Worm (Caenorhabditis elegans) whole organism, young adult: ENCODE measurements around the gene clec-175.
A peak's percentile ranks its signal among the peaks of the same experiment; 100 is the strongest.

ENCODE experiments used
- B0019.2 ChIP-seq: fragments of 200-800 bp; sonication (Bioruptor generic); conservative IDR thresholded peaks from 2 replicates; pipeline ENCODE4 v1.3.6; 2022; ENCODE audit warnings: missing genetic modification reagents, missing genetic modification characterization, missing compliant biosample characterization
- C06A6.2 ChIP-seq: fragments of 200-800 bp; sonication (Bioruptor generic); conservative IDR thresholded peaks from 2 replicates; pipeline ENCODE4 v1.3.6; 2022; ENCODE audit warnings: missing genetic modification characterization, missing compliant biosample characterization
- F10E7.11 ChIP-seq: sonication (generic microtip); optimal IDR thresholded peaks from 2 replicates; lab custom pipeline; 2017; ENCODE audit warnings: mild to moderate bottlenecking, missing genetic modification characterization, moderate library complexity, missing compliant biosample characterization
- F23B12.7 ChIP-seq: sonication (generic microtip); optimal IDR thresholded peaks from 2 replicates; lab custom pipeline; 2017; ENCODE audit warnings: missing genetic modification characterization, mild to moderate bottlenecking, missing compliant biosample characterization, antibody characterized with exemption, moderate library complexity; ENCODE audit not compliant: insufficient read depth
- F49E8.2 ChIP-seq: sonication (generic microtip); optimal IDR thresholded peaks from 3 replicates; lab custom pipeline; 2017; ENCODE audit warnings: missing genetic modification characterization, mild to moderate bottlenecking, missing compliant biosample characterization, antibody characterized with exemption, moderate library complexity; ENCODE audit not compliant: insufficient read depth
- F52B5.7 ChIP-seq: sonication (generic microtip); optimal IDR thresholded peaks from 2 replicates; lab custom pipeline; 2016; ENCODE audit warnings: mild to moderate bottlenecking, missing genetic modification characterization, missing compliant biosample characterization
- F57C9.4 ChIP-seq: sonication (generic microtip); optimal IDR thresholded peaks from 2 replicates; lab custom pipeline; 2017; ENCODE audit warnings: mild to moderate bottlenecking, missing genetic modification characterization, missing compliant biosample characterization
- K11D2.4 ChIP-seq: fragments of 200-800 bp; sonication (Bioruptor generic); IDR thresholded peaks from 2 replicates; pipeline ENCODE4 v1.3.6; 2022; ENCODE audit warnings: missing genetic modification reagents, missing genetic modification characterization, missing compliant biosample characterization
- K12H6.12 ChIP-seq: fragments of 200-800 bp; sonication (Bioruptor generic); optimal IDR thresholded peaks from 2 replicates; lab custom pipeline; 2018; ENCODE audit warnings: mild to moderate bottlenecking, missing genetic modification characterization, missing compliant biosample characterization
- Y67H2A.10 ChIP-seq: fragments of 200-800 bp; sonication (Bioruptor generic); conservative IDR thresholded peaks from 2 replicates; pipeline ENCODE4 v1.3.6; 2022; ENCODE audit warnings: missing genetic modification reagents, missing genetic modification characterization, missing compliant biosample characterization
- Y79H2A.3 ChIP-seq: fragments of 200-800 bp; sonication (Bioruptor generic); conservative IDR thresholded peaks from 2 replicates; pipeline ENCODE4 v1.3.6; 2022; ENCODE audit warnings: missing genetic modification reagents, missing genetic modification characterization, missing compliant biosample characterization
- ZK185.1 ChIP-seq: sonication (generic microtip); optimal IDR thresholded peaks from 2 replicates; lab custom pipeline; 2016; ENCODE audit warnings: mild to moderate bottlenecking, missing genetic modification characterization, missing compliant biosample characterization; ENCODE audit not compliant: poor library complexity, severe bottlenecking
- akir-1 ChIP-seq: fragments of 200-800 bp; sonication (Bioruptor generic); optimal IDR thresholded peaks from 2 replicates; lab custom pipeline; 2018; ENCODE audit warnings: mild to moderate bottlenecking, missing genetic modification characterization, moderate library complexity, missing compliant biosample characterization
- ama-1 ChIP-seq, 3 experiments: fragments of 150-350 bp in 1 of 3; sonication (generic microtip) in 2 of 3; optimal IDR thresholded peaks; 2 replicates each; lab custom pipeline; 2014 to 2018; ENCODE audit warnings: missing biosample characterization in 2 of 3, missing genetic modification characterization in 2 of 3, missing genetic modification reagents in 2 of 3
- attf-3 ChIP-seq: fragments of 200-800 bp; sonication (Bioruptor generic); conservative IDR thresholded peaks from 2 replicates; pipeline ENCODE4 v1.3.6; 2022; ENCODE audit warnings: missing genetic modification reagents, missing genetic modification characterization, missing compliant biosample characterization
- bed-1 ChIP-seq: fragments of 200-800 bp; sonication (Bioruptor generic); IDR thresholded peaks from 2 replicates; pipeline ENCODE4 v1.3.6; 2022; ENCODE audit warnings: missing genetic modification reagents, missing genetic modification characterization, missing compliant biosample characterization
- cebp-1 ChIP-seq, 2 experiments: fragments of 200-800 bp in 1 of 2; sonication (Bioruptor generic) in 1 of 2; sonication (generic microtip) in 1 of 2; IDR thresholded peaks in 1 of 2; optimal IDR thresholded peaks in 1 of 2; 2 replicates each; pipeline versions ENCODE4 v1.3.6 to Lab custom; 2017 to 2022; ENCODE audit warnings: missing compliant biosample characterization in 2 of 2, missing genetic modification characterization in 2 of 2, mild to moderate bottlenecking in 1 of 2, missing genetic modification reagents in 1 of 2, moderate library complexity in 1 of 2
- ceh-40 ChIP-seq: fragments of 200-800 bp; sonication (Bioruptor generic); IDR thresholded peaks from 2 replicates; pipeline ENCODE4 v1.3.6; 2022; ENCODE audit warnings: missing genetic modification characterization, missing compliant biosample characterization
- ceh-91 ChIP-seq: fragments of 200-800 bp; sonication (Bioruptor generic); IDR thresholded peaks from 2 replicates; pipeline ENCODE4 v1.3.6; 2022; ENCODE audit warnings: missing genetic modification reagents, missing genetic modification characterization, missing compliant biosample characterization
- dox-1 ChIP-seq: fragments of 200-800 bp; sonication (Bioruptor generic); IDR thresholded peaks from 2 replicates; pipeline ENCODE4 v1.3.6; 2022; ENCODE audit warnings: missing genetic modification reagents, missing genetic modification characterization, missing compliant biosample characterization
- dpl-1 ChIP-seq: fragments of 150-350 bp; optimal IDR thresholded peaks from 2 replicates; lab custom pipeline; 2014; ENCODE audit warnings: missing biosample characterization, missing genetic modification reagents, missing genetic modification characterization
- ets-4 ChIP-seq: fragments of 200-800 bp; sonication (Bioruptor generic); optimal IDR thresholded peaks from 2 replicates; lab custom pipeline; 2018; ENCODE audit warnings: mild to moderate bottlenecking, missing genetic modification characterization, missing compliant biosample characterization
- hlh-12 ChIP-seq: sonication (generic microtip); optimal IDR thresholded peaks from 2 replicates; lab custom pipeline; 2016; ENCODE audit warnings: missing genetic modification characterization, missing compliant biosample characterization
- hmg-1.2 ChIP-seq: fragments of 200-800 bp; sonication (Bioruptor generic); IDR thresholded peaks from 2 replicates; pipeline ENCODE4 v1.3.6; 2022; ENCODE audit warnings: missing genetic modification reagents, missing genetic modification characterization, missing compliant biosample characterization
- hsf-1 ChIP-seq: fragments of 200-800 bp; sonication (Bioruptor generic); IDR thresholded peaks from 2 replicates; pipeline ENCODE4 v1.3.6; 2022; ENCODE audit warnings: missing genetic modification reagents, missing genetic modification characterization, missing compliant biosample characterization
- let-526 ChIP-seq: fragments of 200-800 bp; sonication (Bioruptor generic); IDR thresholded peaks from 2 replicates; pipeline ENCODE4 v1.3.6; 2022; ENCODE audit warnings: missing genetic modification reagents, missing genetic modification characterization, missing compliant biosample characterization
- lin-35 ChIP-seq, 3 experiments: fragments of 150-350 bp in 2 of 3; sonication (generic microtip) in 1 of 3; optimal IDR thresholded peaks; 2 replicates each; lab custom pipeline; 2014 to 2018; ENCODE audit warnings: missing biosample characterization in 3 of 3, missing genetic modification characterization in 3 of 3, missing genetic modification reagents in 3 of 3
- lin-40 ChIP-seq: sonication (generic microtip); optimal IDR thresholded peaks from 2 replicates; lab custom pipeline; 2016; ENCODE audit warnings: missing genetic modification characterization, mild to moderate bottlenecking, missing compliant biosample characterization, missing genotype, missing genetic modification reagents
- lir-1 ChIP-seq: fragments of 200-800 bp; sonication (Bioruptor generic); conservative IDR thresholded peaks from 2 replicates; pipeline ENCODE4 v1.3.6; 2022; ENCODE audit warnings: missing genetic modification reagents, missing genetic modification characterization, missing compliant biosample characterization
- madf-8 ChIP-seq: fragments of 200-800 bp; sonication (Bioruptor generic); conservative IDR thresholded peaks from 2 replicates; pipeline ENCODE4 v1.3.6; 2022; ENCODE audit warnings: missing genetic modification reagents, missing genetic modification characterization, missing compliant biosample characterization
- mxl-1 ChIP-seq: sonication (generic microtip); optimal IDR thresholded peaks from 2 replicates; lab custom pipeline; 2016; ENCODE audit warnings: missing genetic modification characterization, missing compliant biosample characterization
- nhr-80 ChIP-seq: sonication (generic microtip); optimal IDR thresholded peaks from 2 replicates; lab custom pipeline; 2016; ENCODE audit warnings: missing genetic modification characterization, missing compliant biosample characterization
- nhr-90 ChIP-seq: sonication (generic microtip); optimal IDR thresholded peaks from 2 replicates; lab custom pipeline; 2016; ENCODE audit warnings: missing genotype, mild to moderate bottlenecking, missing genetic modification characterization, missing compliant biosample characterization
- pha-4 ChIP-seq: fragments of 150-350 bp; sonication (generic microtip); optimal IDR thresholded peaks from 2 replicates; lab custom pipeline; 2014; ENCODE audit warnings: missing biosample characterization, missing genetic modification reagents, missing genetic modification characterization
- rcor-1 ChIP-seq: fragments of 200-800 bp; sonication (Bioruptor generic); IDR thresholded peaks from 2 replicates; pipeline ENCODE4 v1.3.6; 2022; ENCODE audit warnings: missing genetic modification reagents, missing genetic modification characterization, missing compliant biosample characterization
- rec-8 ChIP-seq, 2 experiments: sonication (generic microtip); optimal IDR thresholded peaks; 2 replicates each; lab custom pipeline; 2016; ENCODE audit warnings: mild to moderate bottlenecking in 2 of 2, missing genetic modification characterization in 2 of 2, missing genetic modification reagents in 2 of 2, missing genotype in 2 of 2, missing biosample characterization in 1 of 2, missing compliant biosample characterization in 1 of 2, moderate library complexity in 1 of 2
- sdz-38 ChIP-seq: sonication (generic microtip); optimal IDR thresholded peaks from 2 replicates; lab custom pipeline; 2016; ENCODE audit warnings: missing genotype, missing genetic modification characterization, missing compliant biosample characterization
- sea-2 ChIP-seq: fragments of 200-800 bp; sonication (Bioruptor generic); IDR thresholded peaks from 2 replicates; pipeline ENCODE4 v1.3.6; 2022; ENCODE audit warnings: missing genetic modification characterization, missing compliant biosample characterization
- snpc-1.1 ChIP-seq: sonication (generic microtip); optimal IDR thresholded peaks from 2 replicates; lab custom pipeline; 2017; ENCODE audit warnings: missing genetic modification characterization, mild to moderate bottlenecking, missing compliant biosample characterization, antibody characterized with exemption, moderate library complexity, missing genotype, missing genetic modification reagents; ENCODE audit not compliant: insufficient read depth
- snpc-1.3 ChIP-seq: sonication (generic microtip); optimal IDR thresholded peaks from 2 replicates; lab custom pipeline; 2017; ENCODE audit warnings: missing genetic modification characterization, mild to moderate bottlenecking, missing compliant biosample characterization, antibody characterized with exemption, moderate library complexity, missing genotype, missing genetic modification reagents; ENCODE audit not compliant: insufficient read depth
- somi-1 ChIP-seq: fragments of 200-800 bp; sonication (Bioruptor generic); optimal IDR thresholded peaks from 2 replicates; lab custom pipeline; 2018; ENCODE audit warnings: mild to moderate bottlenecking, missing genetic modification characterization, missing compliant biosample characterization
- sptf-2 ChIP-seq: fragments of 200-800 bp; sonication (Bioruptor generic); optimal IDR thresholded peaks from 2 replicates; lab custom pipeline; 2018; ENCODE audit warnings: mild to moderate bottlenecking, missing genetic modification characterization, missing compliant biosample characterization
- unc-62 ChIP-seq: fragments of 150-350 bp; optimal IDR thresholded peaks from 2 replicates; lab custom pipeline; 2014; ENCODE audit warnings: missing biosample characterization, missing genetic modification reagents, missing genetic modification characterization
- zfh-2 ChIP-seq: fragments of 200-800 bp; sonication (Bioruptor generic); conservative IDR thresholded peaks from 2 replicates; pipeline ENCODE4 v1.3.6; 2022; ENCODE audit warnings: missing genetic modification reagents, missing genetic modification characterization, missing compliant biosample characterization
- ztf-18 ChIP-seq: sonication (generic microtip); optimal IDR thresholded peaks from 2 replicates; lab custom pipeline; 2016; ENCODE audit warnings: missing genotype, mild to moderate bottlenecking, missing genetic modification characterization, missing compliant biosample characterization
- ztf-3 ChIP-seq: fragments of 200-800 bp; sonication (Bioruptor generic); optimal IDR thresholded peaks from 2 replicates; lab custom pipeline; 2018; ENCODE audit warnings: mild to moderate bottlenecking, missing genetic modification characterization, missing compliant biosample characterization

The clec-175 gene

ce11 chrIV:4390438-4390894 is 31.7 kb upstream of the clec-175 start, which contains the start of the genes rpl-7A and set-21 (continued):
- TF ChIP-seq let-526 (GFP tag; lab: Robert Waterston, UW) (peak; percentile 90), F52B5.7 (tag; lab: Kevin White, UChicago) (peak; percentile 25), snpc-1.1 (no peak), ceh-40 (no peak; the same call in 1 of the 2 replicates), pha-4 (no peak), B0019.2 (GFP tag; lab: Robert Waterston, UW) (peak; percentile 95), dpl-1 (peak; percentile 82), ZK185.1 (peak; percentile 90), somi-1 (GFP tag; lab: Kevin White, UChicago) (peak; percentile 80), ets-4 (GFP tag; lab: Kevin White, UChicago) (peak; percentile 55), zfh-2 (GFP tag; lab: Robert Waterston, UW) (peak; percentile 55; the same call in 1 of the 2 replicates), F23B12.7 (peak; percentile 79), nhr-90 (tag; lab: Kevin White, UChicago) (peak; percentile 36), ztf-18 (tag; lab: Kevin White, UChicago) (peak; percentile 87), lir-1 (GFP tag; lab: Robert Waterston, UW) (peak; percentile 97), bed-1 (peak; percentile 65; the same call in 1 of the 2 replicates), K11D2.4 (GFP tag; lab: Robert Waterston, UW) (peak; percentile 97), hlh-12 (tag; lab: Kevin White, UChicago) (no peak), Y67H2A.10 (peak; percentile 87), ztf-3 (GFP tag; lab: Kevin White, UChicago) (no peak), mxl-1 (tag; lab: Kevin White, UChicago) (no peak), nhr-80 (tag; lab: Kevin White, UChicago) (peak; percentile 84), rec-8 (tag; optimal IDR thresholded peaks at IDR 0.05; lab: Kevin White, UChicago) (no peak), K12H6.12 (tag; lab: Kevin White, UChicago) (peak; percentile 87), cebp-1 (GFP tag; IDR thresholded peaks at IDR 0.05; lab: Robert Waterston, UW) (peak; percentile 86), cebp-1 (tag; optimal IDR thresholded peaks at IDR 0.05; lab: Kevin White, UChicago) (peak; percentile 93), lin-35 (GFP tag; optimal IDR thresholded peaks at IDR 0.05; lab: Kevin White, UChicago) (peak; percentile 63 to 97 (median 81)), Y79H2A.3 (peak; percentile 79), sea-2 (GFP tag; lab: Robert Waterston, UW) (peak; percentile 89), sptf-2 (GFP tag; lab: Kevin White, UChicago) (no peak), F10E7.11 (tag; lab: Kevin White, UChicago) (no peak), ama-1 (optimal IDR thresholded peaks at IDR 0.05; lab: Kevin White, UChicago) (no peak), ama-1 (GFP tag; optimal IDR thresholded peaks at IDR 0.05; lab: Kevin White, UChicago) (no peak), rcor-1 (GFP tag; lab: Robert Waterston, UW) (peak; percentile 98), akir-1 (no peak), dox-1 (GFP tag; lab: Robert Waterston, UW) (peak; percentile 98), ceh-91 (GFP tag; lab: Robert Waterston, UW) (peak; percentile 97), F57C9.4 (tag; lab: Kevin White, UChicago) (peak; percentile 60), unc-62 (GFP tag; lab: Kevin White, UChicago) (no peak), lin-40 (tag; lab: Kevin White, UChicago) (peak; percentile 94), madf-8 (GFP tag; lab: Robert Waterston, UW) (peak; percentile 86), sdz-38 (no peak), hmg-1.2 (GFP tag; lab: Robert Waterston, UW) (peak; percentile 99), snpc-1.3 (tag; lab: Kevin White, UChicago) (peak; percentile 59), C06A6.2 (GFP tag; lab: Robert Waterston, UW) (peak; percentile 94), F49E8.2 (tag; lab: Kevin White, UChicago) (peak; percentile 86), attf-3 (GFP tag; lab: Robert Waterston, UW) (peak; percentile 87), hsf-1 (GFP tag; lab: Robert Waterston, UW) (peak; percentile 87)
